Fruit fly (Drosophila melanogaster): ENCODE measurements around the gene CG31955.

DNA sequence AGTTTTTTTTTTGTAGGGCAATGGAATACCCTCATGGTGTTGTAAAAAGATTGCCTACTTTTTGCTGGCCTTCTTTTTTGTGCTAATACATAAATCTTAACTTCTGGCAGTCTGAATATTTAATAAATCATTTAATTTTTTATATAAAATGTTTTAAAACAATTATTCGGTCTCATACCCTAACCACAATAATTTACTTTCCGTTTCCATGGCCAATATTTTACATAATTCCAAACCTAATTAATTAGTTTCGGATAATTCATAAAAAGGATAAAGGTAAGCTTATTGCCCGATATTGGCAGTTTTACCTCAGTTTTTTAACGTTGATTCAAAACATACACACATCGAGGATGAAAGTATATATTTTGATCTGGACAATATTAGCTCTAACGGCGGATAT lies 13.0 kb downstream of the CG31955 start, which contains the start of gene CG42465:
- TF ChIP-seq usp (GFP tag; optimal IDR thresholded peaks at IDR 0.05), result no peak
- TF ChIP-seq lola (GFP tag; optimal IDR thresholded peaks at IDR 0.05), result no peak
